Fruit fly (Drosophila melanogaster) whole organism, adult: Measurements from ENCODE around the gene LpR2.

ENCODE experiments used
- CG12768 ChIP-seq: fragments of 200-800 bp; sonication (Bioruptor generic); optimal IDR thresholded peaks from 2 replicates; lab custom pipeline; 2017; ENCODE audit warnings: missing biosample characterization, missing genetic modification characterization, mild to moderate bottlenecking, moderate library complexity, missing genetic modification reagents
- CG1620 ChIP-seq: fragments of 200-800 bp; sonication (Bioruptor generic); optimal IDR thresholded peaks from 2 replicates; lab custom pipeline; 2016; ENCODE audit warnings: missing biosample characterization, missing genetic modification characterization
- Mnt ChIP-seq: fragments of 200-800 bp; sonication (Bioruptor generic); optimal IDR thresholded peaks from 2 replicates; lab custom pipeline; 2016; ENCODE audit warnings: missing biosample characterization, mild to moderate bottlenecking, missing genetic modification characterization
- cic ChIP-seq: fragments of 200-800 bp; sonication (Bioruptor generic); optimal IDR thresholded peaks from 2 replicates; lab custom pipeline; 2017; ENCODE audit warnings: missing biosample characterization, mild to moderate bottlenecking, missing genetic modification characterization, moderate library complexity
- cnc ChIP-seq, 2 experiments: fragments of >200 bp; optimal IDR thresholded peaks; 2 replicates each; lab custom pipeline; 2017
- tj ChIP-seq: fragments of 200-800 bp; sonication (Bioruptor generic); optimal IDR thresholded peaks from 3 replicates; lab custom pipeline; 2017; ENCODE audit warnings: missing biosample characterization, mild to moderate bottlenecking, missing genetic modification characterization, moderate library complexity

DNA sequence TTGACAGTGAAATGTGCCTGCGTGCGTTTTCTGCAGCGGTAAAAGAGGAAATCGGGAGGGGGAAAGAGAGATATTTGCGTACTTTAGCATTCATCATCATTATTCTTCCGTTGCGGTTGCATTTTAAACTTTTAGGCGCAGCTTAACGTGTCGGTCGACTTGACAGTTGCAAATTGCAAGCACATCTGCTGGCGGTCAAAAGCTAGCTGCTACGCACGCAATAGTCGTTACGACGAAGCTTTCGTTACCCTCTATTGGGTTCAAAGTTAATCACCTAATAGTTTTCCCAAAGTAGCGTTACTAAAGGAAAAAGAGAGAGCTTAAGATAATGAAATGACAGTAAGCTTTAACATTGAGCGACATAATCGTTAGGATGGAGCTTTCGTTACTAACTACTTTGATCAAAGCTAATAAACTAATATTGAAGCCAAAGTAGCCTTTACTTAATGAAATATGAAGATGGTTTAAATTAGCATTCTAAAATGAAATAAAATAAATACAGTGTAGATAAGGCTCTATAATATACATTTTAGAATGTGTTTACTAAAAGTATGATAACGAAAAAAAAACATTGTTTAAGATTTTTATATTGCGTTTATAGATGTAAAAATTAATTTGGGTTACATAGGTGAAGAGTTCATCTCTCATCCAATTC lies 88.1 kb downstream of the LpR2 start:
- no peak for TF ChIP-seq cnc (optimal IDR thresholded peaks at IDR 0.05; lab: Kevin White, UChicago)
- TF ChIP-seq cic = peak; percentile 51
- TF ChIP-seq CG12768 (GFP tag; lab: Kevin White, UChicago) = peak; percentile 66
- no peak for TF ChIP-seq Mnt (GFP tag; lab: Kevin White, UChicago)
- TF ChIP-seq tj (GFP tag; lab: Kevin White, UChicago) = peak; percentile 87
- no peak for TF ChIP-seq CG1620 (GFP tag; lab: Kevin White, UChicago)
